Fruit fly (Drosophila melanogaster): ENCODE data around the gene nes.
A peak's percentile ranks its signal among the peaks of the same experiment; 100 is the strongest.

Gene nes

dm6 chr3L:19275491-19275890 is 15.0 kb upstream of the nes start, which contains the start of gene CG14086:
CG14086 (plus strand) TSS chr3L:19275791.
- TF ChIP-seq CG9932 (GFP tag; IDR thresholded peaks at IDR 0.05) (no peak), Ada2b (GFP tag; IDR thresholded peaks at IDR 0.05) (no peak), CG17568 (GFP tag; optimal IDR thresholded peaks at IDR 0.05) (no peak), org-1 (GFP tag; optimal IDR thresholded peaks at IDR 0.05) (no peak)

DNA sequence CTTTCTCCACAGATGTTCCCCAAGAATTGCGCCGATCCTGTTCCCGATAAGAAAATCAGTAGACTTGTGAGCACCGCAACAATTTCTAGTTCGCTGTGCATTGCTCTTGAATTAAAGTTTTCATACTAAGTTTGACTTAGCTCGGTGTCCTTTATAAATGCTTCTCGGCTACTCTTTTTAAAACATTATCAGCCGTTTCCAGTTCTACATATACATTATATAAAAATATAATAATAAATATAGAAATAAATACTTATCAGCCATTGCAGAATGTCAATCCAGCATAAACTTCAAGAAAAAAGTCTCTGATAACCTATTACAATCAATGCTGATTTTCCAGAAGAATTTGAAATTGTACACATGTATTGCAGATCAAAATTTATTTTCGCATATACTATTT is 10.1 kb upstream of the nes start, which contains the start of gene CG14088:
CG14088 (minus strand) TSS at position 101 of the 400 bp plus-strand sequence.
- TF ChIP-seq CG34376 (GFP tag; optimal IDR thresholded peaks at IDR 0.05) (no peak), CG8388 (GFP tag; optimal IDR thresholded peaks at IDR 0.05) (no peak), CG10209 (GFP tag; optimal IDR thresholded peaks at IDR 0.05) (no peak), dati (GFP tag; IDR thresholded peaks at IDR 0.05) (no peak), Hand (GFP tag; optimal IDR thresholded peaks at IDR 0.05) (no peak), Lim3 (GFP tag; IDR thresholded peaks at IDR 0.05) (no peak)

- no peak for TF ChIP-seq CG17385 (GFP tag; optimal IDR thresholded peaks at IDR 0.05)
- peak; percentile 57; the same call in 1 of the 2 replicates for TF ChIP-seq NFAT (GFP tag; IDR thresholded peaks at IDR 0.05)
- TF ChIP-seq gce (GFP tag; IDR thresholded peaks at IDR 0.05), result 0 out of 3 replicates have a peak, but pooled peaks have one; percentile 37
- TF ChIP-seq CG12659 (GFP tag; optimal IDR thresholded peaks at IDR 0.05), result no peak
- TF ChIP-seq CG3726 (GFP tag; IDR thresholded peaks at IDR 0.05), result no peak
- 0 out of 3 replicates have a peak, but pooled peaks have one; percentile 38 for TF ChIP-seq vnd (GFP tag; IDR thresholded peaks at IDR 0.05; ENCODE audit: partially characterized antibody)
- TF ChIP-seq Rfx (GFP tag; IDR thresholded peaks at IDR 0.05), result peak; percentile 21; the same call in 1 of the 2 replicates
- peak; percentile 72 for TF ChIP-seq HmgZ (tag; optimal IDR thresholded peaks at IDR 0.05)
- TF ChIP-seq Gsc (GFP tag; IDR thresholded peaks at IDR 0.05), result no peak
- peak; percentile 90 for TF ChIP-seq CG34376 (GFP tag; optimal IDR thresholded peaks at IDR 0.05)
- TF ChIP-seq CG2116 (GFP tag; optimal IDR thresholded peaks at IDR 0.05), result no peak
- peak; percentile 34 for TF ChIP-seq Max (GFP tag; optimal IDR thresholded peaks at IDR 0.05)
- no peak for TF ChIP-seq CG4707 (GFP tag; optimal IDR thresholded peaks at IDR 0.05)
- TF ChIP-seq ara (GFP tag; IDR thresholded peaks at IDR 0.05), result no peak
- TF ChIP-seq amos (GFP tag; IDR thresholded peaks at IDR 0.05; ENCODE audit: partially characterized antibody), result no peak
- TF ChIP-seq CG1529 (GFP tag; optimal IDR thresholded peaks at IDR 0.05), result no peak
- no peak for TF ChIP-seq CG3847 (GFP tag; IDR thresholded peaks at IDR 0.05)
- peak; percentile 95 for TF ChIP-seq GATAe (GFP tag; conservative IDR thresholded peaks at IDR 0.05)
- no peak for TF ChIP-seq CG4730 (GFP tag; IDR thresholded peaks at IDR 0.05)
- TF ChIP-seq CG15601 (tag; optimal IDR thresholded peaks at IDR 0.05), result peak; percentile 98
- TF ChIP-seq chinmo (GFP tag; IDR thresholded peaks at IDR 0.05; ENCODE audit: partially characterized antibody), result peak; percentile 92; the same call in 3 of the 4 replicates
- no peak for TF ChIP-seq PHDP (tag; optimal IDR thresholded peaks at IDR 0.05)
- no peak for TF ChIP-seq ttk (GFP tag; IDR thresholded peaks at IDR 0.05)
- peak; percentile 100 for TF ChIP-seq sug (tag; optimal IDR thresholded peaks at IDR 0.05)
- no peak for TF ChIP-seq tx (GFP tag; optimal IDR thresholded peaks at IDR 0.05)
- peak; percentile 99 for TF ChIP-seq crol (GFP tag; IDR thresholded peaks at IDR 0.05)
- TF ChIP-seq CG32767 (GFP tag; IDR thresholded peaks at IDR 0.05), result no peak
- TF ChIP-seq CG17912 (GFP tag; optimal IDR thresholded peaks at IDR 0.05), result peak; percentile 30
- TF ChIP-seq CG7745 (tag; optimal IDR thresholded peaks at IDR 0.05), result no peak
- peak; percentile 99 for TF ChIP-seq CG8281 (tag; optimal IDR thresholded peaks at IDR 0.05)
- TF ChIP-seq CG6254 (GFP tag; optimal IDR thresholded peaks at IDR 0.05), result peak; percentile 18
- TF ChIP-seq lab (GFP tag; optimal IDR thresholded peaks at IDR 0.05), result no peak
- TF ChIP-seq CG12071 (GFP tag; optimal IDR thresholded peaks at IDR 0.05), result no peak
- no peak for TF ChIP-seq CG11696 (GFP tag; IDR thresholded peaks at IDR 0.05)
- peak; percentile 40 for TF ChIP-seq CG18599 (GFP tag; optimal IDR thresholded peaks at IDR 0.05)
- no peak for TF ChIP-seq shn (GFP tag; optimal IDR thresholded peaks at IDR 0.05)
- no peak for TF ChIP-seq CG11093 (GFP tag; IDR thresholded peaks at IDR 0.05)
Observed at dm6 chr3L:19268720-19269401, 8.4 kb upstream of the nes start, which contains the start of the genes Aldh7A1 and CG14085. Aldh7A1 (minus strand) TSS chr3L:19268913. CG14085 (plus strand) TSS chr3L:19269351.

All from whole organism, embryonic.